Worm (Caenorhabditis elegans): ENCODE measurements around the gene tag-278.

- TF ChIP-seq K02D7.2 (tag; optimal IDR thresholded peaks at IDR 0.05) = no peak
- TF ChIP-seq odd-2 (tag; optimal IDR thresholded peaks at IDR 0.05) = no peak
- TF ChIP-seq pag-3 (tag; optimal IDR thresholded peaks at IDR 0.05; ENCODE audit: borderline replicate concordance) = no peak
- no peak for TF ChIP-seq ama-1 (optimal IDR thresholded peaks at IDR 0.05)
- no peak for TF ChIP-seq ceh-24 (tag; optimal IDR thresholded peaks at IDR 0.05)
- TF ChIP-seq hlh-30 (tag; optimal IDR thresholded peaks at IDR 0.05; ENCODE audit: insufficient read depth) = no peak
- no peak for TF ChIP-seq pqm-1 (tag; optimal IDR thresholded peaks at IDR 0.05)
- no peak for TF ChIP-seq fkh-10 (GFP tag; optimal IDR thresholded peaks at IDR 0.05)
- TF ChIP-seq nfya-1 (tag; optimal IDR thresholded peaks at IDR 0.05) = no peak
- TF ChIP-seq Y22D7AL.16 (tag; optimal IDR thresholded peaks at IDR 0.05) = no peak
Observed at ce11 chrX:3714797-3715196, 25.8 kb upstream of the tag-278 start, which contains the start of gene C01C4.2.

All from whole organism, late embryonic.